Worm (Caenorhabditis elegans): ENCODE data around the gene nipa-1.

ce11 chrIII:3165309-3165708 lies 38.4 kb upstream of the nipa-1 start, which contains the start of gene R148.5:
- no peak for TF ChIP-seq pqm-1 (tag; optimal IDR thresholded peaks at IDR 0.05)
- no peak for TF ChIP-seq pha-4 (tag; optimal IDR thresholded peaks at IDR 0.05)
- TF ChIP-seq daf-12 (tag; optimal IDR thresholded peaks at IDR 0.05) = no peak
- no peak for TF ChIP-seq snpc-4 (tag; optimal IDR thresholded peaks at IDR 0.05)
- no peak for TF ChIP-seq unc-62 (GFP tag; optimal IDR thresholded peaks at IDR 0.05)
- TF ChIP-seq mml-1 (tag; optimal IDR thresholded peaks at IDR 0.05) = no peak
- TF ChIP-seq nhr-237 (tag; optimal IDR thresholded peaks at IDR 0.05) = no peak
- TF ChIP-seq lin-15B (tag; optimal IDR thresholded peaks at IDR 0.05) = no peak
- no peak for TF ChIP-seq nhr-25 (tag; optimal IDR thresholded peaks at IDR 0.05)
- no peak for TF ChIP-seq elt-2 (tag; optimal IDR thresholded peaks at IDR 0.05)
- no peak for TF ChIP-seq skn-1 (tag; optimal IDR thresholded peaks at IDR 0.05)
- TF ChIP-seq elt-3 (tag; optimal IDR thresholded peaks at IDR 0.05) = no peak
